Worm (Caenorhabditis elegans) whole organism, L3 larva: ENCODE measurements around the gene atp-5.
A peak's percentile ranks its signal among the peaks of the same experiment; 100 is the strongest.
"Not testable (repeated sequence)": the region's sequence is repeated elsewhere in the genome, so short reads cannot be mapped to it uniquely, and the experiment has no call there.

Experiments used
- ZK546.5 ChIP-seq: sonication (generic microtip); optimal IDR thresholded peaks from 2 replicates; lab custom pipeline; 2017; ENCODE audit warnings: missing biosample characterization, missing genetic modification characterization
- aly-2 ChIP-seq: fragments of 150-350 bp; optimal IDR thresholded peaks from 2 replicates; lab custom pipeline; 2014; ENCODE audit warnings: missing biosample characterization, missing genetic modification characterization
- ceh-16 ChIP-seq: sonication (generic microtip); optimal IDR thresholded peaks from 2 replicates; lab custom pipeline; 2017; ENCODE audit warnings: missing biosample characterization, missing genetic modification characterization
- ceh-82 ChIP-seq: fragments of 150-350 bp; optimal IDR thresholded peaks from 2 replicates; lab custom pipeline; 2014; ENCODE audit warnings: missing biosample characterization, missing genetic modification characterization
- ceh-9 ChIP-seq: sonication (generic microtip); optimal IDR thresholded peaks from 2 replicates; lab custom pipeline; 2018; ENCODE audit warnings: missing biosample characterization, missing genetic modification characterization
- egl-5 ChIP-seq: fragments of 150-350 bp; optimal IDR thresholded peaks from 2 replicates; lab custom pipeline; 2017; ENCODE audit warnings: missing biosample characterization, missing genetic modification reagents, missing genetic modification characterization, inconsistent platforms
- elt-1 ChIP-seq: fragments of 150-350 bp; optimal IDR thresholded peaks from 2 replicates; lab custom pipeline; 2014; ENCODE audit warnings: missing biosample characterization, missing genetic modification characterization
- eor-1 ChIP-seq, 2 experiments: fragments of 150-350 bp; optimal IDR thresholded peaks; 2 replicates each; lab custom pipeline; 2014 to 2018; ENCODE audit warnings: missing biosample characterization in 2 of 2, missing genetic modification characterization in 2 of 2
- fkh-10 ChIP-seq: sonication (generic microtip); optimal IDR thresholded peaks from 2 replicates; lab custom pipeline; 2017; ENCODE audit warnings: missing biosample characterization, missing genetic modification reagents, missing genetic modification characterization
- fkh-2 ChIP-seq: fragments of 150-350 bp; optimal IDR thresholded peaks from 2 replicates; lab custom pipeline; 2014; ENCODE audit warnings: missing biosample characterization, missing genetic modification reagents, missing genetic modification characterization
- hmg-11 ChIP-seq: sonication (generic microtip); optimal IDR thresholded peaks from 2 replicates; lab custom pipeline; 2016; ENCODE audit warnings: missing genetic modification characterization, missing compliant biosample characterization
- jun-1 ChIP-seq: fragments of 150-350 bp; optimal IDR thresholded peaks from 2 replicates; lab custom pipeline; 2014; ENCODE audit warnings: missing biosample characterization, missing genetic modification reagents, missing genetic modification characterization
- lin-15B ChIP-seq: fragments of 150-350 bp; optimal IDR thresholded peaks from 2 replicates; lab custom pipeline; 2014; ENCODE audit warnings: missing biosample characterization, missing genetic modification characterization
- lsy-12 ChIP-seq: sonication (generic microtip); optimal IDR thresholded peaks from 2 replicates; lab custom pipeline; 2016; ENCODE audit warnings: mild to moderate bottlenecking, missing genetic modification characterization, missing compliant biosample characterization
- mdl-1 ChIP-seq: fragments of 150-350 bp; optimal IDR thresholded peaks from 2 replicates; lab custom pipeline; 2014; ENCODE audit warnings: missing biosample characterization, missing genetic modification characterization
- nhr-12 ChIP-seq: fragments of 150-350 bp; optimal IDR thresholded peaks from 2 replicates; lab custom pipeline; 2014; ENCODE audit warnings: missing biosample characterization, missing genetic modification characterization
- nhr-23 ChIP-seq: fragments of 150-350 bp; optimal IDR thresholded peaks from 2 replicates; lab custom pipeline; 2014; ENCODE audit warnings: missing biosample characterization, missing genetic modification reagents, missing genetic modification characterization
- nhr-237 ChIP-seq: fragments of 150-350 bp; optimal IDR thresholded peaks from 2 replicates; lab custom pipeline; 2014; ENCODE audit warnings: missing biosample characterization, missing genetic modification characterization
- nhr-25 ChIP-seq: sonication (generic microtip); optimal IDR thresholded peaks from 2 replicates; lab custom pipeline; 2017; ENCODE audit warnings: missing biosample characterization, missing genetic modification characterization
- nhr-28 ChIP-seq: fragments of 150-350 bp; optimal IDR thresholded peaks from 2 replicates; lab custom pipeline; 2014; ENCODE audit warnings: missing biosample characterization, missing genetic modification characterization
- nhr-43 ChIP-seq: sonication (generic microtip); optimal IDR thresholded peaks from 2 replicates; lab custom pipeline; 2016; ENCODE audit warnings: mild to moderate bottlenecking, missing genetic modification characterization, missing compliant biosample characterization; ENCODE audit not compliant: poor library complexity, severe bottlenecking
- nhr-76 ChIP-seq: fragments of 150-350 bp; sonication (generic microtip); optimal IDR thresholded peaks from 5 replicates; lab custom pipeline; 2014; ENCODE audit warnings: missing biosample characterization, missing genetic modification characterization
- nhr-77 ChIP-seq: fragments of 150-350 bp; optimal IDR thresholded peaks from 2 replicates; lab custom pipeline; 2014; ENCODE audit warnings: missing biosample characterization, missing genetic modification characterization
- pqm-1 ChIP-seq: fragments of 150-350 bp; optimal IDR thresholded peaks from 2 replicates; lab custom pipeline; 2017; ENCODE audit warnings: missing biosample characterization, missing genetic modification characterization, inconsistent platforms
- sea-2 ChIP-seq: fragments of 150-350 bp; sonication (generic microtip); optimal IDR thresholded peaks from 4 replicates; lab custom pipeline; 2014; ENCODE audit warnings: missing biosample characterization, missing genetic modification reagents, missing genetic modification characterization
- snpc-4 ChIP-seq: fragments of 150-350 bp; optimal IDR thresholded peaks from 2 replicates; lab custom pipeline; 2014; ENCODE audit warnings: missing biosample characterization, missing genetic modification characterization
- tbx-2 ChIP-seq: sonication (generic microtip); optimal IDR thresholded peaks from 2 replicates; lab custom pipeline; 2016; ENCODE audit warnings: mild to moderate bottlenecking, missing genetic modification characterization, missing compliant biosample characterization
- unc-39 ChIP-seq: sonication (generic microtip); optimal IDR thresholded peaks from 4 replicates; lab custom pipeline; 2017; ENCODE audit warnings: missing biosample characterization, missing genetic modification characterization
- ztf-11 ChIP-seq: fragments of 150-350 bp; optimal IDR thresholded peaks from 2 replicates; lab custom pipeline; 2014; ENCODE audit warnings: missing biosample characterization, missing genetic modification characterization
- ztf-4 ChIP-seq: fragments of 150-350 bp; optimal IDR thresholded peaks from 2 replicates; lab custom pipeline; 2014; ENCODE audit warnings: missing biosample characterization, missing genetic modification characterization

Gene atp-5

ce11 chrV:11113041-11113574 is 10.6 kb downstream of the atp-5 start, which contains the start of gene erfa-3 (continued):
- no peak for TF ChIP-seq eor-1 (tag; optimal IDR thresholded peaks at IDR 0.05; lab: Kevin White, UChicago)
- peak; percentile 76 for TF ChIP-seq nhr-43 (tag; lab: Kevin White, UChicago)
- no peak for TF ChIP-seq nhr-76
- peak; percentile 36 for TF ChIP-seq lin-15B (tag; lab: Kevin White, UChicago)
- TF ChIP-seq, all 47 proteins: peak for 17

DNA sequence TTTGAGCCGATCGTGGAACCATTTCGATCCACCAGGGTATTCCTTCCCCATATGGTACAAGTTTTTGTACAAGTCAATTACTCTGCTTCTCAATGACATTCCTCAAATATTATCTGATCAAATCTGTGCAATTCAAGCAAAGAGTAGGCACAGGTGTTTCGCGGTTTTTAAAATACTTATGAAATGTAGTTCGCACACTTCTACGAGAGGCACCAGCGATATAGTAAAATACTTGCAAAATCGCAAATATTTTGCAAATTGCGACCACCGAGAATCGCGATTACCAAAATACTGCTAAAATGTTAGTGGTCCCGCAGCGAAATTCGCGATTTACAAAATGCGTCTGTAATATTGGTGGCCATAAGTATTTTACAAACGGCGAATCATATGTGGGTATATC is 14.0 kb downstream of the atp-5 start, which contains the start of gene Y42A5A.5:
Y42A5A.5 (minus strand) TSS at position 101 of the 400 bp plus-strand sequence.
- not testable (repeated sequence) for TF ChIP-seq nhr-25 (tag; lab: Kevin White, UChicago); snpc-4; ceh-82
- TF ChIP-seq, all 47 proteins: peak for 0; not testable (repeated sequence) for 47

ce11 chrV:11104408-11104807 is 19.3 kb downstream of the atp-5 start:
- TF ChIP-seq ceh-82 (no peak), elt-1 (tag; lab: Kevin White, UChicago) (no peak)
- TF ChIP-seq, all 47 proteins: peak for 0

- TF ChIP-seq nhr-12 (tag; lab: Kevin White, UChicago), result no peak
- TF ChIP-seq pqm-1 (tag; lab: Kevin White, UChicago), result no peak
- no peak for TF ChIP-seq ztf-4
- no peak for TF ChIP-seq lsy-12 (tag; lab: Kevin White, UChicago)
- TF ChIP-seq unc-39, result no peak
- no peak for TF ChIP-seq fkh-10
- TF ChIP-seq sea-2 (GFP tag; lab: Kevin White, UChicago), result no peak
- no peak for TF ChIP-seq fkh-2
- TF ChIP-seq nhr-76, result no peak
- TF ChIP-seq egl-5 (tag; lab: Kevin White, UChicago), result no peak
- no peak for TF ChIP-seq mdl-1 (tag; lab: Kevin White, UChicago)
- TF ChIP-seq ZK546.5 (tag; lab: Kevin White, UChicago), result no peak
- TF ChIP-seq nhr-237 (tag; lab: Kevin White, UChicago), result no peak
- TF ChIP-seq ceh-82, result no peak
- TF ChIP-seq hmg-11, result no peak
- TF ChIP-seq nhr-77 (tag; lab: Kevin White, UChicago), result no peak
- TF ChIP-seq tbx-2 (tag; lab: Kevin White, UChicago), result no peak
- TF ChIP-seq ceh-9, result no peak
- TF ChIP-seq nhr-25 (tag; lab: Kevin White, UChicago), result no peak
- no peak for TF ChIP-seq aly-2 (tag; lab: Kevin White, UChicago)
Observed at ce11 chrV:11098599-11098998, 25.1 kb downstream of the atp-5 start, which contains the start of gene cdkl-1. cdkl-1 (plus strand) TSS chrV:11098899.

DNA sequence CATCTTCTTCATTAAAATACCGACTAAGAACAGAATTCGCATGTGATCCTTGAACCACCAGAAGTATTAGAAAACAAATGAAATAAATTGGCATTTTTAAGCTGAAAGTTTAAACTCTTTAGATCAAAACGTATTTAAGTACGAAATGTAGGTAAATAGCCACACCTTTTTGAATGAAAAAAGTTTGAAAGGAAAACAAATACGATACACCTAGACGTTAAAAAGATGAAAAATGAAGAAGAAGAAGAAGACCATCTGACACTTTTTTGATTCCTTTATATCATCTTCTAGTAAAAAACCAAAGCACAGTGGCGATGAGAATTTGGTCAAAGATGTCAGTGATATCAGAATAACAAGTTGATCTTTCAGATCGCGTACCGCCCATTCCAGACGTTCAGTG is 27.8 kb downstream of the atp-5 start, which contains the start of gene Y42A5A.3:
Y42A5A.3 (minus strand) TSS at position 101 of the 400 bp plus-strand sequence.
- TF ChIP-seq tbx-2 (tag; lab: Kevin White, UChicago), result no peak
- no peak for TF ChIP-seq ztf-11
- TF ChIP-seq nhr-12 (tag; lab: Kevin White, UChicago), result no peak
- no peak for TF ChIP-seq lin-15B (tag; lab: Kevin White, UChicago)
- TF ChIP-seq ceh-16, result no peak

ce11 chrV:11094698-11095097 is 29.0 kb downstream of the atp-5 start:
- peak; percentile 2 for TF ChIP-seq nhr-23 (tag; lab: Kevin White, UChicago)
- peak; percentile 25 for TF ChIP-seq jun-1 (tag; lab: Kevin White, UChicago)
- TF ChIP-seq elt-1 (tag; lab: Kevin White, UChicago), result peak; percentile 35
- TF ChIP-seq nhr-28, result no peak
